Fruit fly (Drosophila melanogaster): Measurements from ENCODE around the gene CG10700.

dm6 chr2L:19037455-19037854 lies 41.4 kb downstream of the CG10700 start:
- TF ChIP-seq CG14711 (tag; optimal IDR thresholded peaks at IDR 0.05) (no peak), toe (GFP tag; optimal IDR thresholded peaks at IDR 0.05) (no peak), CG5204 (GFP tag; optimal IDR thresholded peaks at IDR 0.05) (no peak), Hr96 (GFP tag; optimal IDR thresholded peaks at IDR 0.05) (no peak), tj (GFP tag; optimal IDR thresholded peaks at IDR 0.05) (no peak), CG12768 (GFP tag; optimal IDR thresholded peaks at IDR 0.05) (no peak), CG7101 (tag; optimal IDR thresholded peaks at IDR 0.05) (no peak)

Data from whole organism, adult.